Worm (Caenorhabditis elegans): ENCODE data around the gene R02D3.8.

Gene R02D3.8

ce11 chrIV:294737-295136 is 37.7 kb upstream of the R02D3.8 start:
- TF ChIP-seq egl-5 (tag; optimal IDR thresholded peaks at IDR 0.05), result no peak
- peak; percentile 27 for TF ChIP-seq ama-1 (optimal IDR thresholded peaks at IDR 0.05)
- no peak for TF ChIP-seq unc-39 (tag; optimal IDR thresholded peaks at IDR 0.05)
- TF ChIP-seq nhr-43 (tag; optimal IDR thresholded peaks at IDR 0.05; ENCODE audit: poor library complexity, severe bottlenecking), result peak; percentile 8
- no peak for TF ChIP-seq elt-2 (tag; optimal IDR thresholded peaks at IDR 0.05)
- TF ChIP-seq ceh-28 (tag; optimal IDR thresholded peaks at IDR 0.05), result no peak
- TF ChIP-seq pha-4 (tag; optimal IDR thresholded peaks at IDR 0.05), result peak; percentile 15
- peak; percentile 13 for TF ChIP-seq nfya-1 (tag; optimal IDR thresholded peaks at IDR 0.05; ENCODE audit: insufficient read depth)
- no peak for TF ChIP-seq zag-1 (tag; optimal IDR thresholded peaks at IDR 0.05)
- TF ChIP-seq jun-1 (tag; optimal IDR thresholded peaks at IDR 0.05), result peak; percentile 38

ce11 chrIV:293995-294700 is 37.1 kb upstream of the R02D3.8 start:
- peak; percentile 8 for TF ChIP-seq pqm-1 (tag; optimal IDR thresholded peaks at IDR 0.05)
- no peak for TF ChIP-seq snpc-4 (tag; optimal IDR thresholded peaks at IDR 0.05)
- TF ChIP-seq elt-2 (tag; optimal IDR thresholded peaks at IDR 0.05), result peak; percentile 54
- no peak for TF ChIP-seq eor-1 (tag; optimal IDR thresholded peaks at IDR 0.05)
- no peak for TF ChIP-seq ztf-11 (tag; optimal IDR thresholded peaks at IDR 0.05)
- no peak for TF ChIP-seq ama-1 (optimal IDR thresholded peaks at IDR 0.05)

ce11 chrIV:293163-293755 is 36.3 kb upstream of the R02D3.8 start:
- TF ChIP-seq pqm-1 (tag; optimal IDR thresholded peaks at IDR 0.05) (peak; percentile 15), nhr-67 (tag; optimal IDR thresholded peaks at IDR 0.05) (no peak), jun-1 (tag; optimal IDR thresholded peaks at IDR 0.05) (peak; percentile 4), lin-39 (tag; optimal IDR thresholded peaks at IDR 0.05) (no peak), nhr-23 (tag; optimal IDR thresholded peaks at IDR 0.05) (no peak), egl-27 (tag; optimal IDR thresholded peaks at IDR 0.05) (no peak)

- TF ChIP-seq ceh-82 (tag; optimal IDR thresholded peaks at IDR 0.05), result no peak
- TF ChIP-seq lsy-12 (tag; optimal IDR thresholded peaks at IDR 0.05), result peak; percentile 37
- TF ChIP-seq jun-1 (tag; optimal IDR thresholded peaks at IDR 0.05), result peak; percentile 66
- no peak for TF ChIP-seq fkh-2 (tag; optimal IDR thresholded peaks at IDR 0.05)
- peak; percentile 99 for TF ChIP-seq pqm-1 (tag; optimal IDR thresholded peaks at IDR 0.05)
- TF ChIP-seq nhr-76 (tag; optimal IDR thresholded peaks at IDR 0.05), result no peak
- TF ChIP-seq fkh-10 (GFP tag; optimal IDR thresholded peaks at IDR 0.05), result no peak
- TF ChIP-seq ceh-28 (tag; optimal IDR thresholded peaks at IDR 0.05), result peak; percentile 8
- TF ChIP-seq pha-4 (tag; optimal IDR thresholded peaks at IDR 0.05), result peak; percentile 72
- TF ChIP-seq ama-1 (optimal IDR thresholded peaks at IDR 0.05), result peak; percentile 44
- TF ChIP-seq elt-2 (tag; optimal IDR thresholded peaks at IDR 0.05), result peak; percentile 96
These were observed 34.9 kb upstream of the R02D3.8 start for ce11 chrIV:291851-292367.

ce11 chrIV:291356-291755 is 34.4 kb upstream of the R02D3.8 start, which contains the start of gene T21D12.7:
TSS of gene T21D12.7 (minus strand) at chrIV:291456.
- TF ChIP-seq nhr-76 (tag; optimal IDR thresholded peaks at IDR 0.05) (no peak), mml-1 (tag; optimal IDR thresholded peaks at IDR 0.05) (no peak), hmg-11 (tag; optimal IDR thresholded peaks at IDR 0.05) (no peak)

- TF ChIP-seq daf-12 (tag; optimal IDR thresholded peaks at IDR 0.05) (no peak), lin-39 (tag; optimal IDR thresholded peaks at IDR 0.05) (no peak), mml-1 (tag; optimal IDR thresholded peaks at IDR 0.05) (no peak), nhr-237 (tag; optimal IDR thresholded peaks at IDR 0.05) (no peak), aly-2 (tag; optimal IDR thresholded peaks at IDR 0.05) (no peak), fos-1 (tag; optimal IDR thresholded peaks at IDR 0.05) (no peak), ztf-4 (tag; optimal IDR thresholded peaks at IDR 0.05) (no peak), tbx-2 (tag; optimal IDR thresholded peaks at IDR 0.05) (no peak), mdl-1 (tag; optimal IDR thresholded peaks at IDR 0.05) (no peak), nhr-77 (tag; optimal IDR thresholded peaks at IDR 0.05) (no peak), fkh-2 (tag; optimal IDR thresholded peaks at IDR 0.05) (no peak), ama-1 (optimal IDR thresholded peaks at IDR 0.05) (no peak), nhr-76 (tag; optimal IDR thresholded peaks at IDR 0.05) (no peak), ceh-82 (tag; optimal IDR thresholded peaks at IDR 0.05) (no peak), elt-1 (tag; optimal IDR thresholded peaks at IDR 0.05) (no peak)
These were observed 33.4 kb upstream of the R02D3.8 start for ce11 chrIV:290387-290786.

Measured in whole organism, L3 larva.